Fruit fly (Drosophila melanogaster) ovary, adult (tissue): ENCODE measurements around the gene CG11248.

ENCODE experiments used
- CG17801 ChIP-seq: fragments of 200-800 bp; optimal IDR thresholded peaks from 2 replicates; lab custom pipeline; 2019; ENCODE audit warnings: missing biosample characterization, mild to moderate bottlenecking, missing genetic modification characterization, moderate library complexity; ENCODE audit not compliant: partially characterized antibody

CG11248 gene

dm6 chr3L:21730354-21730753 lies 50.5 kb downstream of the CG11248 start, which contains the start of gene CG14570:
CG14570 (minus strand) TSS chr3L:21730454.
- TF ChIP-seq CG17801: no peak

- TF ChIP-seq CG17801: no peak
These were observed 51.3 kb downstream of the CG11248 start, which contains the start of gene CG14569 for dm6 chr3L:21731104-21731600. CG14569 (minus strand) TSS chr3L:21731550.
